Fruit fly (Drosophila melanogaster) whole organism, prepupa: ENCODE measurements around the gene SdhD.

Source experiments
- CG10669 ChIP-seq: fragments of 200-800 bp; sonication (Bioruptor generic); optimal IDR thresholded peaks from 3 replicates; lab custom pipeline; 2018; ENCODE audit warnings: missing biosample characterization, mild to moderate bottlenecking, missing genetic modification characterization, moderate library complexity
- CG15336 ChIP-seq: fragments of 200-800 bp; sonication (Bioruptor generic); IDR thresholded peaks from 2 replicates; pipeline ENCODE4 v1.3.6; 2022; ENCODE audit warnings: missing biosample characterization, missing genetic modification characterization
- CG7368 ChIP-seq: fragments of 200-800 bp; sonication (Bioruptor generic); optimal IDR thresholded peaks from 3 replicates; lab custom pipeline; 2016; ENCODE audit warnings: missing biosample characterization, missing genetic modification characterization
- CG8632 ChIP-seq: fragments of 200-800 bp; sonication (Bioruptor generic); optimal IDR thresholded peaks from 3 replicates; lab custom pipeline; 2016; ENCODE audit warnings: missing biosample characterization, missing genetic modification characterization
- Eip78C ChIP-seq: fragments of 200-800 bp; sonication (Bioruptor generic); peaks from one replicate; lab custom pipeline; 2016; ENCODE audit warnings: missing biosample characterization, missing genetic modification characterization
- Eip93F ChIP-seq: fragments of 200-800 bp; sonication (Bioruptor generic); optimal IDR thresholded peaks from 2 replicates; lab custom pipeline; 2016; ENCODE audit warnings: missing biosample characterization, mild to moderate bottlenecking, missing genetic modification characterization
- Hr39 ChIP-seq: fragments of 200-800 bp; sonication (Bioruptor generic); optimal IDR thresholded peaks from 2 replicates; lab custom pipeline; 2016; ENCODE audit warnings: missing biosample characterization, missing genetic modification characterization
- achi ChIP-seq: fragments of 200-800 bp; sonication (Bioruptor generic); optimal IDR thresholded peaks from 3 replicates; lab custom pipeline; 2016; ENCODE audit warnings: missing biosample characterization, missing genetic modification characterization

dm6 chr3R:23724843-23725506 lies 35.4 kb downstream of the SdhD start:
- TF ChIP-seq CG10669: no peak
- no peak for TF ChIP-seq CG15336
- TF ChIP-seq Eip93F (GFP tag; lab: Kevin White, UChicago): peak; percentile 75
- TF ChIP-seq Eip78C (GFP tag; lab: Kevin White, UChicago): peak; percentile 1
- TF ChIP-seq CG8632 (GFP tag; lab: Kevin White, UChicago): no peak
- no peak for TF ChIP-seq CG7368
- TF ChIP-seq Hr39 (GFP tag; lab: Kevin White, UChicago): no peak
- no peak for TF ChIP-seq achi (GFP tag; lab: Kevin White, UChicago)
